In the genomic region with DNA sequence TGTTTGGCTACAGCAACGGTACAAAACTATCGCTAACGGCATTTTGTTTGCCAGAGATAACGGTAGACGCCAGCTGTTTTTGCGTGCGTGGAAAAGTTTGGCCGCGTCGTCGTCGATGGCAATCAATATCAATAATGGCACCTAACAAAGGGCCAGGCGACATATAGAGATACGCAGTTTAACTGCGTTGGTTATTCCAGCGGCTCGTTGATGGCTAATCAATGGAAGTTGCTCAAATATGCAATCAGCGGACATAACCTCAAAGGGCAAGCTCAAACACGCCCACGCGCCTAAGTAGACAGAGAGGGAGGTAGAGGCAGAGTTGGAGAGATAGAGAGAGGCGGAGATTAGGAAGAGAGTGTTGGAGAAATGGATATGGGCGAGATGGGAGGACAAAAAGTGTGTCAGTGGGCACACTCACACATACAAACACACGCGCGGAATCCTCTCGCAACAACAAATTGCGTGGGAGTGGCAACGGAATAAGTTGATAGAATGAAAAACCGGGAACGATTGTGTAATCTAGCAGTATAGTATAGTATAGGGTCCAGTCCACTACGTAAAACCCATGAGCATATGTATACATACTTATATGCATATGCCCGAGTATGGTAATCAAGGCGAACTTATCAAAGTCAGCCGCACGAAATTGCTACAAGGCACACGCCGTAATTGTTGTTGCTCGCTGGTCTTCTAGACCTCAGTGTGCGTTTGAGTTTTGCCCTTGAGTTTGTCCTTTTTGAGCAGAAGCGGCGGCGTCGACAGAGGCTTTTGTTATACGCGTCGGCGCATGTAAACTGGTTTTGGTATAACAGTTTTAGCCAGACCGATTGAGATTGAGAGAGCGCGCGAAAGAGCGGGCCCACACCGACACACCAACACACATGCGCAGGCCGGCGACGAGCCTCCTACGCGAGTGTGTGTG, we compare ENCODE assay signal across 2 fruit fly cellular contexts.
TF ChIP-seq lines count a peak whose summit lies in the region.

No protein-coding gene starts in this region.

TF ChIP-seq in whole organism, embryonic, 481 proteins besides CTCF, POLR2A, EP300 and RAD21 (continued from another document and continues in another):
- TF ChIP-seq Bgb (GFP tag; IDR thresholded peaks at IDR 0.05; lab: Robert Waterston, UW; ENCODE audit: partially characterized antibody) (0 out of 2 replicates have a peak, but pooled peaks have one; percentile 8), tx (GFP tag; optimal IDR thresholded peaks at IDR 0.05; lab: Kevin White, UChicago) (no peak), sima (GFP tag; optimal IDR thresholded peaks at IDR 0.05; lab: Kevin White, UChicago) (no peak), gsb (GFP tag; IDR thresholded peaks at IDR 0.05; lab: Robert Waterston, UW) (no peak), grau (tag; optimal IDR thresholded peaks at IDR 0.05; lab: Kevin White, UChicago) (no peak), CG11723 (GFP tag; optimal IDR thresholded peaks at IDR 0.05; lab: Kevin White, UChicago) (no peak), phol (tag; optimal IDR thresholded peaks at IDR 0.05; lab: Kevin White, UChicago) (no peak), CG12659 (GFP tag; optimal IDR thresholded peaks at IDR 0.05; lab: Kevin White, UChicago) (no peak), Rx (GFP tag; IDR thresholded peaks at IDR 0.05; lab: Robert Waterston, UW) (no peak), CG2120 (GFP tag; optimal IDR thresholded peaks at IDR 0.05; lab: Kevin White, UChicago) (no peak), CG4707 (GFP tag; optimal IDR thresholded peaks at IDR 0.05; lab: Kevin White, UChicago) (no peak), Drgx (GFP tag; IDR thresholded peaks at IDR 0.05; lab: Robert Waterston, UW) (no peak), CG1529 (GFP tag; optimal IDR thresholded peaks at IDR 0.05; lab: Kevin White, UChicago) (no peak), CG2129 (GFP tag; IDR thresholded peaks at IDR 0.05; lab: Robert Waterston, UW; ENCODE audit: partially characterized antibody) (no peak), klu (GFP tag; IDR thresholded peaks at IDR 0.05; lab: Robert Waterston, UW) (0 out of 2 replicates have a peak, but pooled peaks have one; percentile 39), crol (GFP tag; IDR thresholded peaks at IDR 0.05; lab: Robert Waterston, UW) (peak; percentile 63), rib (GFP tag; IDR thresholded peaks at IDR 0.05; lab: Robert Waterston, UW) (no peak), ara (GFP tag; IDR thresholded peaks at IDR 0.05; lab: Robert Waterston, UW) (no peak), Xrp1 (GFP tag; IDR thresholded peaks at IDR 0.05; lab: Robert Waterston, UW) (no peak), CG31224 (GFP tag; IDR thresholded peaks at IDR 0.05; lab: Robert Waterston, UW) (no peak), Lhr (GFP tag; optimal IDR thresholded peaks at IDR 0.05; lab: Kevin White, UChicago) (no peak), Vsx1 (GFP tag; optimal IDR thresholded peaks at IDR 0.05; lab: Kevin White, UChicago) (peak; percentile 69), sisA (GFP tag; IDR thresholded peaks at IDR 0.05; lab: Robert Waterston, UW) (no peak), p53 (GFP tag; optimal IDR thresholded peaks at IDR 0.05; lab: Kevin White, UChicago) (peak; percentile 44), Atf3 (GFP tag; optimal IDR thresholded peaks at IDR 0.05; lab: Kevin White, UChicago) (no peak), Fer3 (tag; optimal IDR thresholded peaks at IDR 0.05; lab: Kevin White, UChicago) (no peak), CG1832 (GFP tag; optimal IDR thresholded peaks at IDR 0.05; lab: Kevin White, UChicago) (no peak), cato (GFP tag; optimal IDR thresholded peaks at IDR 0.05; lab: Kevin White, UChicago; ENCODE audit: borderline replicate concordance) (no peak), exex (tag; optimal IDR thresholded peaks at IDR 0.05; lab: Kevin White, UChicago) (peak; percentile 63), CG34376 (GFP tag; optimal IDR thresholded peaks at IDR 0.05; lab: Kevin White, UChicago) (peak; percentile 17), CG8388 (GFP tag; optimal IDR thresholded peaks at IDR 0.05; lab: Kevin White, UChicago) (no peak), Camta (GFP tag; optimal IDR thresholded peaks at IDR 0.05; lab: Kevin White, UChicago) (no peak), CG10565 (GFP tag; optimal IDR thresholded peaks at IDR 0.05; lab: Kevin White, UChicago) (no peak), CG12299 (tag; optimal IDR thresholded peaks at IDR 0.05; lab: Kevin White, UChicago) (no peak), CG10366 (GFP tag; IDR thresholded peaks at IDR 0.05; lab: Robert Waterston, UW) (no peak), Sin3A (optimal IDR thresholded peaks at IDR 0.05; lab: Kevin White, UChicago) (no peak), CG6689 (GFP tag; IDR thresholded peaks at IDR 0.05; lab: Robert Waterston, UW) (no peak), Elba2 (GFP tag; optimal IDR thresholded peaks at IDR 0.05; lab: Kevin White, UChicago) (no peak), CG33557 (GFP tag; optimal IDR thresholded peaks at IDR 0.05; lab: Kevin White, UChicago) (no peak), CoRest (tag; optimal IDR thresholded peaks at IDR 0.05; lab: Kevin White, UChicago) (no peak), CG2199 (GFP tag; IDR thresholded peaks at IDR 0.05; lab: Robert Waterston, UW) (no peak), ATbp (GFP tag; optimal IDR thresholded peaks at IDR 0.05; lab: Kevin White, UChicago) (no peak), so (GFP tag; IDR thresholded peaks at IDR 0.05; lab: Robert Waterston, UW) (no peak), Dfd (GFP tag; optimal IDR thresholded peaks at IDR 0.05; lab: Kevin White, UChicago) (no peak), kah (GFP tag; optimal IDR thresholded peaks at IDR 0.05; lab: Kevin White, UChicago) (no peak), danr (GFP tag; IDR thresholded peaks at IDR 0.05; lab: Robert Waterston, UW) (no peak), CG4328 (GFP tag; optimal IDR thresholded peaks at IDR 0.05; lab: Kevin White, UChicago) (no peak), ken (GFP tag; IDR thresholded peaks at IDR 0.05; lab: Robert Waterston, UW) (no peak), Neu2 (GFP tag; optimal IDR thresholded peaks at IDR 0.05; lab: Kevin White, UChicago; ENCODE audit: borderline replicate concordance) (no peak), CG17385 (GFP tag; optimal IDR thresholded peaks at IDR 0.05; lab: Kevin White, UChicago) (no peak), Hr3 (GFP tag; optimal IDR thresholded peaks at IDR 0.05; lab: Kevin White, UChicago) (no peak), pho (GFP tag; optimal IDR thresholded peaks at IDR 0.05; lab: Kevin White, UChicago) (no peak), emc (GFP tag; optimal IDR thresholded peaks at IDR 0.05; lab: Kevin White, UChicago) (no peak), insv (GFP tag; optimal IDR thresholded peaks at IDR 0.05; lab: Kevin White, UChicago) (no peak), CG13775 (GFP tag; optimal IDR thresholded peaks at IDR 0.05; lab: Kevin White, UChicago) (no peak), Nf-YC (tag; optimal IDR thresholded peaks at IDR 0.05; lab: Kevin White, UChicago) (no peak), CG4360 (GFP tag; IDR thresholded peaks at IDR 0.05; lab: Robert Waterston, UW) (no peak), CG31388 (GFP tag; optimal IDR thresholded peaks at IDR 0.05; lab: Kevin White, UChicago) (no peak), mirr (GFP tag; optimal IDR thresholded peaks at IDR 0.05; lab: Kevin White, UChicago) (peak; percentile 40), CG14965 (GFP tag; optimal IDR thresholded peaks at IDR 0.05; lab: Kevin White, UChicago; ENCODE audit: borderline replicate concordance) (no peak), sug (tag; optimal IDR thresholded peaks at IDR 0.05; lab: Kevin White, UChicago) (peak; percentile 67), gem (tag; optimal IDR thresholded peaks at IDR 0.05; lab: Kevin White, UChicago) (no peak)

TF ChIP-seq in whole organism, prepupa, 60 proteins besides CTCF, POLR2A, EP300 and RAD21 (continued from another document):
- TF ChIP-seq pdm3 (GFP tag; optimal IDR thresholded peaks at IDR 0.05; lab: Kevin White, UChicago), result no peak
- no peak for TF ChIP-seq Hr39 (GFP tag; optimal IDR thresholded peaks at IDR 0.05; lab: Kevin White, UChicago)
- TF ChIP-seq Blimp-1 (GFP tag; optimal IDR thresholded peaks at IDR 0.05; lab: Kevin White, UChicago), result no peak
- TF ChIP-seq dac (GFP tag; optimal IDR thresholded peaks at IDR 0.05; lab: Kevin White, UChicago), result no peak
- TF ChIP-seq vri (GFP tag; optimal IDR thresholded peaks at IDR 0.05; lab: Kevin White, UChicago), result peak; percentile 30
